Worm (Caenorhabditis elegans): ENCODE results near the gene F54D12.8.

Gene F54D12.8

DNA sequence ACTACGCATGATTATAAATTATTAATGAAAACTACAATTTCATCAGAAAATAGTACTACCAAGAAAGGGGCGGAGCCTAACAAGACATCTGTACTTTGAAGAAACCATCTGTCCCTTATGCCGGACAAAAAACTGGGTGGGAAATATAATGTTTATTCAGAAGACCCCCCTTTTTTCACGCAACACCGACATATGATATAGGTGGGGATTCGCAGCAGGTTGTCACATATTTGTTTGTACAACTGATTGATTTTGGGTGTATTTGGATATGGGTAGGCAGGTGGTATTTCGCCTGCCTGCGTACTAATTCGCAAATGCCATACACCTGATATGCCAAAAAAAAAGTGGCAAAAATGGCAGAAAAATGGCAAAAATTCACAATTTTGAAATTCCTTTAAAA lies 25.8 kb upstream of the F54D12.8 start, which contains the start of gene Y51H7C.10:
Gene Y51H7C.10 (minus strand): TSS at position 101 of the 400 bp plus-strand sequence.
- TF ChIP-seq pes-1 (GFP tag; IDR thresholded peaks at IDR 0.05), result no peak
- no peak for TF ChIP-seq ceh-36 (tag; optimal IDR thresholded peaks at IDR 0.05)
- no peak for TF ChIP-seq ama-1 (optimal IDR thresholded peaks at IDR 0.05)
- no peak for TF ChIP-seq ets-7 (tag; optimal IDR thresholded peaks at IDR 0.05)

DNA sequence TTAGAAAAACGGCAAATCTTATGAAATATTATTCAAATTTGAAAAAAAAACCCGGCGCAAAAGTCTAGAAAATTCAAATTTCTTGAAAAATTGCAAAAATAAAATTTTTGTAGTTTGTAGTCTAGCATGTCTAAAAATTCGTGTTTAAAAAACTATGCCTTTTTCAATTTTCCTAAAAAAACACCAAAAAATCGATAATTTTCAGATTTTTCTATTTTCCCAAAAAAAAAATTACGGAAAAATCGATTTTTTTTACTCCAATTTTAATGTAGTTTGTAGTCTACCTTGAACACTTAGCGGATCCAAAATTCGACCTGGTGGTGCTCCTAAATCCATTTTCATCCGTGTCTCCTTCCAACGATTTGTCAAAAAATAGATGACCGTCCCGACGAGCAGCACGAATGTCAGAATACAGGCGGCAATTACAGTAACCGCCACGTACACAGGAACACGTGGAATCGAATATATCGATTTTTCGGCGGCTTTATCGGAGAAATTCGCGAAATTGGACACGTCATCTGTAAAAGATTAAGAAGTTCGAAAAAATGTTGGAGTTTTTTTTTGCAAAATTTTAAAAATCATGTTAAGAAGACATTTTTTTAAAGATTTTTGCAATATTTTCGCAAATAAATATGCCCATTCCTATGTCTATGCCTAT lies 23.1 kb upstream of the F54D12.8 start:
- TF ChIP-seq hmg-4 (GFP tag; optimal IDR thresholded peaks at IDR 0.05) (no peak), aly-1 (tag; optimal IDR thresholded peaks at IDR 0.05) (no peak), ceh-13 (GFP tag; optimal IDR thresholded peaks at IDR 0.05) (no peak), flt-1 (GFP tag; IDR thresholded peaks at IDR 0.05) (no peak), B0310.2 (tag; optimal IDR thresholded peaks at IDR 0.05) (no peak), tbx-37 (GFP tag; conservative IDR thresholded peaks at IDR 0.05) (no peak), pes-1 (GFP tag; IDR thresholded peaks at IDR 0.05) (no peak), tbx-11 (GFP tag; IDR thresholded peaks at IDR 0.05) (no peak), scrt-1 (GFP tag; IDR thresholded peaks at IDR 0.05) (no peak), ets-7 (tag; optimal IDR thresholded peaks at IDR 0.05) (no peak), hnd-1 (tag; optimal IDR thresholded peaks at IDR 0.05) (no peak), tra-4 (tag; optimal IDR thresholded peaks at IDR 0.05) (no peak), hmbx-1 (tag; optimal IDR thresholded peaks at IDR 0.05) (no peak), ceh-36 (tag; optimal IDR thresholded peaks at IDR 0.05) (no peak)

- TF ChIP-seq ama-1 (optimal IDR thresholded peaks at IDR 0.05) (no peak), hmg-4 (GFP tag; optimal IDR thresholded peaks at IDR 0.05) (no peak), ceh-36 (tag; optimal IDR thresholded peaks at IDR 0.05) (no peak), ets-7 (tag; optimal IDR thresholded peaks at IDR 0.05) (no peak), pes-1 (GFP tag; IDR thresholded peaks at IDR 0.05) (no peak), F13C5.2 (tag; optimal IDR thresholded peaks at IDR 0.05) (no peak)
Observed at ce11 chrII:1419994-1420393, 22.2 kb upstream of the F54D12.8 start.

DNA sequence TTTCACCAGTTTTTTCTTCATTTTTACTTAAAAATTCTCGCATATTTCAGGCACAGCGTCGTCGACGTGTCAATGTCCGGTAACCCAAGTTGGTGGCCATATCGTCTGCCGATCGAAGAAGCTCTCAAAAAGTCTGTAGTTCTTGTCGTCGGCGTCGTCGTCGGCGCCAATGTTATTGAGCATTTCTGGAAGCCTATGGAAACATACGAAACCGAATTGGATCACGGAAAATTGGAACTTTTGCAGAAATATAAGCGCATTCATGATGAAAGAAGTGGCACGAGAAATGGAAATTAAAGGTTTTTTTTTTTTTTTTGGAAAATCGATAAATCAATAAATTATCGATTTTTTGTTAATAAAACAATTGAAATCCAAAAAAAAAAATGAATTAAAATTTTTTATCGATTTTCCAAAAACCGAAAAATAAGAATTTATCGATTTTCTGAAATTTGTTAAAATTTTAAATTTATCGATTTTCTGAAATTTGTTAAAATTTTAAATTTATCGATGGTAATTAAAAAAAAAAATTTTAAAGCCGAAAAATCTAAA lies 14.6 kb upstream of the F54D12.8 start, which contains the start of gene alkb-1:
Gene alkb-1 (plus strand): TSS at position 51 of the 549 bp plus-strand sequence.
- TF ChIP-seq hnd-1 (tag; optimal IDR thresholded peaks at IDR 0.05) (no peak), tra-4 (tag; optimal IDR thresholded peaks at IDR 0.05) (no peak), hmbx-1 (tag; optimal IDR thresholded peaks at IDR 0.05) (no peak)

ce11 chrII:1411372-1411771 lies 13.5 kb upstream of the F54D12.8 start, which contains the start of gene Y51H7C.9:
Y51H7C.9 (minus strand) TSS chrII:1411472.
- TF ChIP-seq flt-1 (GFP tag; IDR thresholded peaks at IDR 0.05), result no peak
- TF ChIP-seq ceh-13 (GFP tag; optimal IDR thresholded peaks at IDR 0.05), result no peak
- TF ChIP-seq ets-7 (tag; optimal IDR thresholded peaks at IDR 0.05), result no peak
- TF ChIP-seq hmg-4 (GFP tag; optimal IDR thresholded peaks at IDR 0.05), result no peak

- TF ChIP-seq sea-1 (GFP tag; conservative IDR thresholded peaks at IDR 0.05), result no peak
- no peak for TF ChIP-seq hmg-4 (GFP tag; optimal IDR thresholded peaks at IDR 0.05)
- TF ChIP-seq aly-1 (tag; optimal IDR thresholded peaks at IDR 0.05), result no peak
- TF ChIP-seq B0310.2 (tag; optimal IDR thresholded peaks at IDR 0.05), result no peak
- no peak for TF ChIP-seq pes-1 (GFP tag; IDR thresholded peaks at IDR 0.05)
- no peak for TF ChIP-seq tbx-37 (GFP tag; conservative IDR thresholded peaks at IDR 0.05)
Observed at ce11 chrII:1403056-1403455, 5.2 kb upstream of the F54D12.8 start, which contains the start of the genes Y51H7C.41 and cogc-4. Y51H7C.41 (plus strand) TSS chrII:1403321. cogc-4 (plus strand) TSS chrII:1403441.

DNA sequence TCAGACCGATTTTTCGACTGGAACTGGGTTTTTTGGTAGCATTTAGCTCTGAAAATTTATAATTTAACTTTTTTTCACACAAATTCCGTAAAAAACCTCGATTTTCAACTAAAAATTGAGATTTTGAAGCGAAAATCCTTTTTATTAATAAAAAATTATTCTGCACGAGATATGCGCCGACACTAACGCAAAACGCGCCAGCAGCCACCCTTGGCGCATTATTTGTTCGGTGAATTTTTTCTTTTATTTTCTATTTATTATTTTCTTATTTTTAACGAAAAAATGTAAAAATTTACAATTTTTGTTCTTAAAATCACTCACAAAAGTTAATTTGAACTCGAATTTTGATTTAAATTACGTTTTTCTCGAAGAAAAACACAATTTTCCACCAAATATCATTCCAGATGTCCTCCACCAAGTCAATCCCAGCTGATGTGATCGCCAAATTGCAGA lies 4.4 kb upstream of the F54D12.8 start, which contains the start of gene Y51H7C.7:
Gene Y51H7C.7 (plus strand): TSS at position 403 of the 453 bp plus-strand sequence.
- no peak for TF ChIP-seq ama-1 (optimal IDR thresholded peaks at IDR 0.05)
- TF ChIP-seq F13C5.2 (tag; optimal IDR thresholded peaks at IDR 0.05), result no peak
- no peak for TF ChIP-seq ceh-36 (tag; optimal IDR thresholded peaks at IDR 0.05)
- TF ChIP-seq tbx-11 (GFP tag; IDR thresholded peaks at IDR 0.05), result no peak
- no peak for TF ChIP-seq aly-1 (tag; optimal IDR thresholded peaks at IDR 0.05)
- TF ChIP-seq ets-7 (tag; optimal IDR thresholded peaks at IDR 0.05), result no peak
- no peak for TF ChIP-seq hmg-4 (GFP tag; optimal IDR thresholded peaks at IDR 0.05)
- no peak for TF ChIP-seq tra-4 (tag; optimal IDR thresholded peaks at IDR 0.05)
- TF ChIP-seq sea-1 (GFP tag; conservative IDR thresholded peaks at IDR 0.05), result no peak
- TF ChIP-seq pes-1 (GFP tag; IDR thresholded peaks at IDR 0.05), result no peak
- TF ChIP-seq hmbx-1 (tag; optimal IDR thresholded peaks at IDR 0.05), result no peak

DNA sequence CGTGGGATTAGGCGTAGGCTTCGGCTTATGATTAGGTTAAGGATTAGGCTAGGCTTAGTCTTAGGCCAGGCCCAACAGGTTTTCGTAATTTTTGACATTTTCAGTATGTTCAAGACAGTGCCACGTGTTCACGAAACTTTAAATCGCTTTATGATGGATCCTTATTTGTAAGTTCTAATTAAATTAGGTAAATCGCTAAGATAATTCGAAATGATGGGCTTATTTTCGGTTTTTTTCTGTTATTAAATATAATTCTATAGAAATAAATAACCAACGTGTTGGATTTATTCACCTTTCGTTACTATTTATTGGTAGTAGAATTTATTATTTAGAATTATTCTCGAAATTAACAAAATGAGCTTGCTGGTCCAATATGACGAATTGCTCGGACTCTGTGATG lies 3.6 kb upstream of the F54D12.8 start, which contains the start of gene Y51H7C.8:
Gene Y51H7C.8 (plus strand): TSS at position 301 of the 400 bp plus-strand sequence.
- TF ChIP-seq ceh-36 (tag; optimal IDR thresholded peaks at IDR 0.05) (no peak), aly-1 (tag; optimal IDR thresholded peaks at IDR 0.05) (no peak), ceh-13 (GFP tag; optimal IDR thresholded peaks at IDR 0.05) (no peak), ets-7 (tag; optimal IDR thresholded peaks at IDR 0.05) (no peak), tbx-11 (GFP tag; IDR thresholded peaks at IDR 0.05) (no peak), scrt-1 (GFP tag; IDR thresholded peaks at IDR 0.05) (no peak), hnd-1 (tag; optimal IDR thresholded peaks at IDR 0.05) (no peak), B0310.2 (tag; optimal IDR thresholded peaks at IDR 0.05) (no peak), pes-1 (GFP tag; IDR thresholded peaks at IDR 0.05) (no peak)

All from whole organism, early embryonic.